Fruit fly (Drosophila melanogaster) whole organism, pupa: Measurements from ENCODE around the gene GATAd.

Experiments
- CG10348 ChIP-seq: fragments of 200-800 bp; sonication (Bioruptor generic); IDR thresholded peaks from 2 replicates; pipeline ENCODE4 v1.3.6; 2022; ENCODE audit warnings: missing biosample characterization, missing genetic modification characterization
- CG12605 ChIP-seq: fragments of 200-800 bp; sonication (Bioruptor generic); IDR thresholded peaks from 2 replicates; pipeline ENCODE4 v1.3.6; 2022; ENCODE audit warnings: missing biosample characterization, missing genetic modification characterization
- CG15710 ChIP-seq: fragments of 200-800 bp; sonication (Bioruptor generic); optimal IDR thresholded peaks from 2 replicates; lab custom pipeline; 2018; ENCODE audit warnings: missing biosample characterization, mild to moderate bottlenecking, missing genetic modification characterization, moderate library complexity
- CG17806 ChIP-seq: fragments of 200-800 bp; sonication (Bioruptor generic); optimal IDR thresholded peaks from 2 replicates; lab custom pipeline; 2018; ENCODE audit warnings: missing biosample characterization, mild to moderate bottlenecking, missing genetic modification characterization, moderate library complexity
- CG32121 ChIP-seq: fragments of 200-800 bp; sonication (Bioruptor generic); IDR thresholded peaks from 2 replicates; pipeline ENCODE4 v1.3.6; 2022; ENCODE audit warnings: missing biosample characterization, missing genetic modification characterization
- CG4496 ChIP-seq: fragments of 200-800 bp; sonication (Bioruptor generic); IDR thresholded peaks from 3 replicates; pipeline ENCODE4 v1.3.6; 2022; ENCODE audit warnings: missing biosample characterization, missing genetic modification characterization
- CG8159 ChIP-seq: fragments of 200-800 bp; sonication (Bioruptor generic); optimal IDR thresholded peaks from 3 replicates; lab custom pipeline; 2018; ENCODE audit warnings: missing biosample characterization, mild to moderate bottlenecking, missing genetic modification characterization, moderate library complexity
- EcR ChIP-seq: fragments of 200-800 bp; sonication (Bioruptor generic); optimal IDR thresholded peaks from 3 replicates; lab custom pipeline; 2019; ENCODE audit warnings: missing biosample characterization, missing genetic modification characterization, mild to moderate bottlenecking, moderate library complexity, missing genetic modification reagents
- Pif1A ChIP-seq: fragments of 200-800 bp; sonication (Bioruptor generic); optimal IDR thresholded peaks from 3 replicates; lab custom pipeline; 2016; ENCODE audit warnings: missing biosample characterization, missing genetic modification characterization
- Pif1B ChIP-seq: fragments of 200-800 bp; sonication (Bioruptor generic); optimal IDR thresholded peaks from 3 replicates; lab custom pipeline; 2016; ENCODE audit warnings: missing biosample characterization, missing genetic modification characterization
- Snoo ChIP-seq: fragments of 200-800 bp; sonication (Bioruptor generic); optimal IDR thresholded peaks from 3 replicates; lab custom pipeline; 2017; ENCODE audit warnings: missing biosample characterization, mild to moderate bottlenecking, missing genetic modification characterization, inconsistent platforms
- fd96Ca ChIP-seq: fragments of 200-800 bp; sonication (Bioruptor generic); IDR thresholded peaks from 3 replicates; pipeline ENCODE4 v1.3.6; 2022; ENCODE audit warnings: missing biosample characterization, missing genetic modification characterization
- rn ChIP-seq: fragments of 200-800 bp; sonication (Bioruptor generic); IDR thresholded peaks from 2 replicates; pipeline ENCODE4 v1.3.6; 2022; ENCODE audit warnings: missing biosample characterization, missing genetic modification characterization

- TF ChIP-seq CG4496 = no peak
- no peak for TF ChIP-seq CG17806
- no peak for TF ChIP-seq EcR (GFP tag; lab: Kevin White, UChicago)
- TF ChIP-seq fd96Ca (GFP tag; lab: Robert Waterston, UW) = no peak
- no peak for TF ChIP-seq CG8159 (tag; lab: Kevin White, UChicago)
- TF ChIP-seq rn (GFP tag; lab: Robert Waterston, UW) = no peak
- TF ChIP-seq CG32121 (GFP tag; lab: Robert Waterston, UW) = no peak
- no peak for TF ChIP-seq CG12605
- TF ChIP-seq Pif1B (GFP tag; lab: Kevin White, UChicago) = no peak
- no peak for TF ChIP-seq Pif1A (GFP tag; lab: Kevin White, UChicago)
- TF ChIP-seq Snoo (tag; lab: Kevin White, UChicago) = no peak
- TF ChIP-seq CG10348 (GFP tag; lab: Robert Waterston, UW) = no peak
- TF ChIP-seq CG15710 = no peak
These were observed 22.7 kb upstream of the GATAd start, which contains the start of gene Cdk5alpha for dm6 chr2L:10310614-10311382.
